In the genomic region with DNA sequence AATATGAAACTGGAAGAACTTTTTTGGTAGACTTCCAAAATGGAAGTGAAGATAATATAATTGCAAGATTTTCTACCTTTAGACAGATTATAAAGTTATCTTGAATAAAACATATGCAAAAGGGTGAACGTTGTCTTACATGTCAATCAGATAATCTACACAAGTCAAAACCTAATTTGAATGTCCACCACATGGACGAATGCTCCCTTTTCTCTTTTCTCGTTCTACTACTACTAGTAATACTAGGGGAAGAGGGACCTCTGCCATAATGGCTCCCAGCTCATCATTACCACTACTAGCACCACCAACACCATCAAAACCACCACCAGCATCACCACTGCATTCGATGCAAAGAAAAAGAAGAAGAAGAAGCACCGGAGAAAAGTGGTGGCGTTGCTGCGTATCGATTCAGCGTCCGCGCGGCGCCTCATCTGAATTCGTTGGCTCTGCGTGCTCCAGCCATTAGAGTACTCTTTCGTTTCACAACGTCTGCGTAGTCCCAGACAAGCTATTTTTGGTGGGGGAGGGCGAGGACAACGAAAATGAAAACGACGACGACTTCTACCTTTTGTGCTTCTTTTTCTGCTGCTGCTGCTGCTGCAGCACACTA, we compare ENCODE assay signal across 7 worm cellular contexts.
TF ChIP-seq lines count a peak whose summit lies in the region.

No protein-coding gene starts in this region.

TF ChIP-seq in whole organism, L1 larva, 84 proteins besides CTCF, POLR2A, EP300 and RAD21 (continues in another document):
- TF ChIP-seq elt-3 (tag; optimal IDR thresholded peaks at IDR 0.05; lab: Kevin White, UChicago) = no peak
- no peak for TF ChIP-seq xbp-1 (tag; optimal IDR thresholded peaks at IDR 0.05; lab: Kevin White, UChicago)
- no peak for TF ChIP-seq ceh-90 (tag; optimal IDR thresholded peaks at IDR 0.05; lab: Kevin White, UChicago)
- TF ChIP-seq nhr-85 (tag; lab: Kevin White, UChicago) = no peak
- TF ChIP-seq hlh-4 (tag; optimal IDR thresholded peaks at IDR 0.05; lab: Kevin White, UChicago) = no peak
- peak in 2 of 3 experiments; percentile 15 to 40 for TF ChIP-seq ceh-82 (tag; optimal IDR thresholded peaks at IDR 0.05; lab: Kevin White, UChicago)
- no peak for TF ChIP-seq fkh-10 (GFP tag; optimal IDR thresholded peaks at IDR 0.05; lab: Kevin White, UChicago)
- no peak for TF ChIP-seq dsc-1 (tag; optimal IDR thresholded peaks at IDR 0.05; lab: Kevin White, UChicago)
- TF ChIP-seq nhr-76 (tag; optimal IDR thresholded peaks at IDR 0.05; lab: Kevin White, UChicago) = no peak
- TF ChIP-seq ceh-88 (GFP tag; IDR thresholded peaks at IDR 0.05; lab: Robert Waterston, UW) = no peak
- TF ChIP-seq ama-1 (optimal IDR thresholded peaks at IDR 0.05; lab: Kevin White, UChicago) = no peak
- TF ChIP-seq unc-62 (GFP tag; optimal IDR thresholded peaks at IDR 0.05; lab: Kevin White, UChicago) = no peak

TF ChIP-seq in whole organism, L2 larva, 48 proteins besides CTCF, POLR2A, EP300 and RAD21:
- TF ChIP-seq sem-4 (tag; optimal IDR thresholded peaks at IDR 0.05; lab: Kevin White, UChicago) = no peak
- TF ChIP-seq lsy-2 (tag; optimal IDR thresholded peaks at IDR 0.05; lab: Kevin White, UChicago) = peak in 1 of 2 experiments; percentile 10
- no peak for TF ChIP-seq nhr-237 (tag; optimal IDR thresholded peaks at IDR 0.05; lab: Kevin White, UChicago)
- TF ChIP-seq ztf-4 (tag; optimal IDR thresholded peaks at IDR 0.05; lab: Kevin White, UChicago) = no peak
- no peak for TF ChIP-seq ZK546.5 (tag; optimal IDR thresholded peaks at IDR 0.05; lab: Kevin White, UChicago)
- TF ChIP-seq C34F6.9 (tag; optimal IDR thresholded peaks at IDR 0.05; lab: Kevin White, UChicago) = peak; percentile 40
- peak; percentile 69 for TF ChIP-seq unc-55 (GFP tag; optimal IDR thresholded peaks at IDR 0.05; lab: Kevin White, UChicago)
- peak; percentile 30 for TF ChIP-seq zag-1 (tag; optimal IDR thresholded peaks at IDR 0.05; lab: Kevin White, UChicago)

TF ChIP-seq in whole organism, L3 larva, 47 proteins besides CTCF, POLR2A, EP300 and RAD21 (continues in another document):
- TF ChIP-seq fos-1 (tag; optimal IDR thresholded peaks at IDR 0.05; lab: Kevin White, UChicago) (no peak), daf-12 (tag; optimal IDR thresholded peaks at IDR 0.05; lab: Kevin White, UChicago) (no peak), nhr-76 (tag; optimal IDR thresholded peaks at IDR 0.05; lab: Kevin White, UChicago) (no peak), R02D3.7 (tag; optimal IDR thresholded peaks at IDR 0.05; lab: Kevin White, UChicago) (no peak), nfya-1 (tag; optimal IDR thresholded peaks at IDR 0.05; lab: Kevin White, UChicago; ENCODE audit: insufficient read depth) (peak; percentile 51), elt-2 (tag; optimal IDR thresholded peaks at IDR 0.05; lab: Kevin White, UChicago) (no peak), snpc-4 (tag; optimal IDR thresholded peaks at IDR 0.05; lab: Kevin White, UChicago) (peak; percentile 11), hmg-11 (tag; optimal IDR thresholded peaks at IDR 0.05; lab: Kevin White, UChicago) (peak; percentile 42), ztf-4 (tag; optimal IDR thresholded peaks at IDR 0.05; lab: Kevin White, UChicago) (no peak), lin-39 (tag; optimal IDR thresholded peaks at IDR 0.05; lab: Kevin White, UChicago) (peak; percentile 84), unc-39 (tag; optimal IDR thresholded peaks at IDR 0.05; lab: Kevin White, UChicago) (no peak), sea-2 (GFP tag; optimal IDR thresholded peaks at IDR 0.05; lab: Kevin White, UChicago) (no peak), fkh-2 (tag; optimal IDR thresholded peaks at IDR 0.05; lab: Kevin White, UChicago) (no peak), mml-1 (tag; optimal IDR thresholded peaks at IDR 0.05; lab: Kevin White, UChicago) (no peak)

TF ChIP-seq in whole organism, L4 larva, 104 proteins besides CTCF, POLR2A, EP300 and RAD21 (continues in another document):
- TF ChIP-seq F37D6.2 (tag; optimal IDR thresholded peaks at IDR 0.05; lab: Kevin White, UChicago) = no peak
- TF ChIP-seq Y5F2A.4 (GFP tag; optimal IDR thresholded peaks at IDR 0.05; lab: Kevin White, UChicago) = no peak
- no peak for TF ChIP-seq unc-62 (GFP tag; optimal IDR thresholded peaks at IDR 0.05 in 1 of 2; lab: Kevin White, UChicago)
- TF ChIP-seq unc-62 (tag; optimal IDR thresholded peaks at IDR 0.05; lab: Kevin White, UChicago) = no peak
- TF ChIP-seq cey-2 (tag; optimal IDR thresholded peaks at IDR 0.05; lab: Kevin White, UChicago; ENCODE audit: borderline replicate concordance, insufficient read depth) = no peak
- TF ChIP-seq nhr-11 (tag; optimal IDR thresholded peaks at IDR 0.05; lab: Kevin White, UChicago) = no peak
- TF ChIP-seq daf-16 (GFP tag; optimal IDR thresholded peaks at IDR 0.05; lab: Kevin White, UChicago) = no peak
- no peak for TF ChIP-seq daf-16 (tag; optimal IDR thresholded peaks at IDR 0.05; lab: Kevin White, UChicago)
- no peak for TF ChIP-seq hlh-11 (tag; optimal IDR thresholded peaks at IDR 0.05; lab: Kevin White, UChicago)
- no peak for TF ChIP-seq egl-27 (tag; optimal IDR thresholded peaks at IDR 0.05; lab: Kevin White, UChicago)
- peak; percentile 39; the same call in 1 of the 2 replicates for TF ChIP-seq hmg-1.1 (GFP tag; IDR thresholded peaks at IDR 0.05; lab: Robert Waterston, UW)
- no peak for TF ChIP-seq ctbp-1 (GFP tag; IDR thresholded peaks at IDR 0.05; lab: Robert Waterston, UW)
- TF ChIP-seq aha-1 (tag; lab: Kevin White, UChicago) = peak; percentile 86
- no peak for TF ChIP-seq daf-12 (tag; optimal IDR thresholded peaks at IDR 0.05; lab: Kevin White, UChicago)

TF ChIP-seq in whole organism, late embryonic, 69 proteins besides CTCF, POLR2A, EP300 and RAD21 (continues in another document):
- TF ChIP-seq ceh-9 (tag; optimal IDR thresholded peaks at IDR 0.05; lab: Kevin White, UChicago) (no peak), eyg-1 (tag; optimal IDR thresholded peaks at IDR 0.05; lab: Kevin White, UChicago) (no peak), pat-9 (tag; optimal IDR thresholded peaks at IDR 0.05; lab: Kevin White, UChicago) (no peak), pag-3 (tag; optimal IDR thresholded peaks at IDR 0.05; lab: Kevin White, UChicago; ENCODE audit: borderline replicate concordance) (no peak), ceh-30 (tag; optimal IDR thresholded peaks at IDR 0.05; lab: Kevin White, UChicago) (no peak), sox-2 (GFP tag; IDR thresholded peaks at IDR 0.05; lab: Robert Waterston, UW) (no peak), Y22D7AL.16 (tag; optimal IDR thresholded peaks at IDR 0.05; lab: Kevin White, UChicago) (no peak), ceh-14 (tag; optimal IDR thresholded peaks at IDR 0.05; lab: Kevin White, UChicago) (peak; percentile 25), ahr-1 (tag; optimal IDR thresholded peaks at IDR 0.05; lab: Kevin White, UChicago) (no peak), unc-86 (tag; optimal IDR thresholded peaks at IDR 0.05; lab: Kevin White, UChicago) (no peak), unc-42 (tag; optimal IDR thresholded peaks at IDR 0.05; lab: Kevin White, UChicago) (peak; percentile 88), odd-2 (tag; optimal IDR thresholded peaks at IDR 0.05; lab: Kevin White, UChicago) (no peak), F13H6.1 (tag; optimal IDR thresholded peaks at IDR 0.05; lab: Kevin White, UChicago) (no peak), lim-6 (tag; optimal IDR thresholded peaks at IDR 0.05; lab: Kevin White, UChicago) (no peak), ceh-31 (tag; optimal IDR thresholded peaks at IDR 0.05; lab: Kevin White, UChicago) (peak; percentile 54)

TF ChIP-seq in whole organism, mixed stage, embryonic, 35 proteins besides CTCF, POLR2A, EP300 and RAD21:
- TF ChIP-seq ceh-39 (tag; optimal IDR thresholded peaks at IDR 0.05; lab: Kevin White, UChicago) = no peak
- TF ChIP-seq ces-1 (GFP tag; optimal IDR thresholded peaks at IDR 0.05; lab: Kevin White, UChicago) = peak; percentile 85
TF ChIP-seq in whole organism, mixed stage, embryonic: peak in this region for 1.

TF ChIP-seq in whole organism, young adult, 124 proteins besides CTCF, POLR2A, EP300 and RAD21:
- TF ChIP-seq egl-18 (GFP tag; IDR thresholded peaks at IDR 0.05; lab: Robert Waterston, UW) = 0 out of 2 replicates have a peak, but pooled peaks have one; percentile 26
- no peak for TF ChIP-seq nhr-80 (tag; optimal IDR thresholded peaks at IDR 0.05; lab: Kevin White, UChicago)
TF ChIP-seq in whole organism, young adult: peak in this region for 1.
